Fruit fly (Drosophila melanogaster): ENCODE results near the gene Gr63a.

DNA sequence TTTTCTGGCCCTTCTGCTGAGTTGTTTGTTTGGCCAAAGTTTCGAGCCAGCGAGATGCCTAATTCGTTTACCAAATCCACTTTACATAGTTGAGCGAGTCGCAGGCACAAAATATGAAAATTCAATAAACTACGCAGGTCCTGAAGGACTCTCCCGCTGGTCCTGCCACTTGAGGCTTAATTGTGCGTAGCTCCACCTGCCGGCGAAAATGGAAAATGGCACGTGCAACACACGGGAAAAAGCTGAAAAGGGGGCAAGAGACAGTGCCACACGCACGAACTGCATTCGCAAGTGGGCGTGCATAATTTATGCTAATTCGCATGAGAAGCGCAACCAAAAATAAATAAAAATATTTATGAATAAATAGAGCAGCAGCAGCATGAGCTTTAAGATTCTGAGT is 10.5 kb downstream of the Gr63a start:
- TF ChIP-seq insv (optimal IDR thresholded peaks at IDR 0.05) (no peak), ttk (optimal IDR thresholded peaks at IDR 0.05) (no peak), Myc (optimal IDR thresholded peaks at IDR 0.05) (no peak)

All from Kc167 (cell line).